Worm (Caenorhabditis elegans): ENCODE measurements around the gene F54F2.7.

Gene F54F2.7

DNA sequence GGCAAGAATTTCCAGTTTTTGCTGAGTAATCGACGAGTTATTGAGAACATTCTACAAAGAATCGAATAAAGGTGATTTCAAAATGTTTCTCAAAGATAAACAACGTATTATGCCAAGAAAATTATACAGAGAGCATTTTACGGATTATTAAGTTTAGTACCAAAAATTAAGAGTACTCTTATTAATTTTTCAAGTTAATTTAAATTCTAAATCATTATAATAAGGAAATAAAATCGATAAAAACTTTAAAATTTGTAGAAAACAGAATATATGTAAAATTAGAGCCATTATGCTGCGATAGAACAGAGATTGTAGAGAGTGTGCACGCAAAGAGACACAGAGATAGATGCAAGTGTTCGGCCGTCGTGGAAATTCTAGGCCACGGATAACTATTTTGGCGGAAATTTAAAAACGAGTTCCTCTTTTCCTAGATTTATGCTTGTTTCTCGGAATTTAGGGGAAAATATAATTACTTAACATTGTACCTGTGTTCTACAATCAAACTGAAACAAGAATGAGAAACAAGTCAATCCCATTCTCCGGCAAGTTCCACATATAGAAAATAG, 43.4 kb upstream of the F54F2.7 start, which contains the start of gene F44E2.9:
Gene F44E2.9 (minus strand): TSS at position 51 of the 566 bp plus-strand sequence.
- TF ChIP-seq nhr-120 (GFP tag; IDR thresholded peaks at IDR 0.05) (no peak), hsf-1 (GFP tag; IDR thresholded peaks at IDR 0.05) (0 out of 2 replicates have a peak, but pooled peaks have one; percentile 49), rpc-1 (optimal IDR thresholded peaks at IDR 0.05) (no peak), rpc-1 (tag; optimal IDR thresholded peaks at IDR 0.05) (no peak), attf-6 (GFP tag; IDR thresholded peaks at IDR 0.05) (no peak), ceh-91 (GFP tag; IDR thresholded peaks at IDR 0.05) (peak; percentile 41; the same call in 1 of the 2 replicates), chd-7 (tag; optimal IDR thresholded peaks at IDR 0.05) (no peak), hmg-1.2 (GFP tag; IDR thresholded peaks at IDR 0.05) (peak; percentile 83; the same call in 1 of the 2 replicates), ztf-6 (GFP tag; IDR thresholded peaks at IDR 0.05) (no peak), ceh-27 (GFP tag; optimal IDR thresholded peaks at IDR 0.05) (peak; percentile 68), attf-5 (GFP tag; optimal IDR thresholded peaks at IDR 0.05) (peak; percentile 55), lin-35 (GFP tag; optimal IDR thresholded peaks at IDR 0.05) (peak in 2 of 3 experiments; percentile 28 to 75), efl-1 (GFP tag; optimal IDR thresholded peaks at IDR 0.05) (peak; percentile 76), ccch-3 (GFP tag; optimal IDR thresholded peaks at IDR 0.05) (no peak), egl-44 (GFP tag; IDR thresholded peaks at IDR 0.05) (no peak), dpl-1 (GFP tag; optimal IDR thresholded peaks at IDR 0.05) (peak; percentile 79), ekl-4 (GFP tag; IDR thresholded peaks at IDR 0.05) (0 out of 2 replicates have a peak, but pooled peaks have one; percentile 38), hlh-26 (GFP tag; conservative IDR thresholded peaks at IDR 0.05) (no peak), nfya-1 (tag; optimal IDR thresholded peaks at IDR 0.05; ENCODE audit: borderline replicate concordance, insufficient read depth) (no peak), madf-3 (GFP tag; IDR thresholded peaks at IDR 0.05) (0 out of 2 replicates have a peak, but pooled peaks have one; percentile 11), him-1 (tag; optimal IDR thresholded peaks at IDR 0.05) (peak; percentile 1), ZK185.1 (tag; optimal IDR thresholded peaks at IDR 0.05; ENCODE audit: poor library complexity, severe bottlenecking) (peak; percentile 57), B0336.3 (GFP tag; IDR thresholded peaks at IDR 0.05) (no peak), xnd-1 (tag; optimal IDR thresholded peaks at IDR 0.05) (peak; percentile 34), lsl-1 (GFP tag; optimal IDR thresholded peaks at IDR 0.05) (peak; percentile 59), mcd-1 (GFP tag; IDR thresholded peaks at IDR 0.05) (peak; percentile 78), attf-3 (GFP tag; conservative IDR thresholded peaks at IDR 0.05) (no peak), Y67H2A.10 (GFP tag; conservative IDR thresholded peaks at IDR 0.05) (no peak), bed-2 (GFP tag; IDR thresholded peaks at IDR 0.05) (no peak), madf-8 (GFP tag; conservative IDR thresholded peaks at IDR 0.05) (peak; percentile 57), tbp1 (GFP tag; optimal IDR thresholded peaks at IDR 0.05) (peak; percentile 35), mes-4 (tag; optimal IDR thresholded peaks at IDR 0.05) (no peak), F33H1.4 (GFP tag; IDR thresholded peaks at IDR 0.05) (peak; percentile 54; the same call in 1 of the 2 replicates), mel-28 (tag; optimal IDR thresholded peaks at IDR 0.05; ENCODE audit: borderline replicate concordance) (no peak), C06A6.2 (GFP tag; conservative IDR thresholded peaks at IDR 0.05) (no peak), F39B2.1 (GFP tag; IDR thresholded peaks at IDR 0.05) (no peak), madf-10 (tag; optimal IDR thresholded peaks at IDR 0.05) (peak; percentile 17), hrde-1 (tag; optimal IDR thresholded peaks at IDR 0.05; ENCODE audit: borderline replicate concordance) (no peak), dox-1 (GFP tag; IDR thresholded peaks at IDR 0.05) (peak; percentile 84), lin-54 (GFP tag; optimal IDR thresholded peaks at IDR 0.05) (peak; percentile 93), D2030.7 (GFP tag; IDR thresholded peaks at IDR 0.05) (peak; percentile 74), nhr-179 (tag; optimal IDR thresholded peaks at IDR 0.05) (no peak), F23B12.7 (tag; optimal IDR thresholded peaks at IDR 0.05; ENCODE audit: insufficient read depth) (peak; percentile 16), mxl-1 (tag; optimal IDR thresholded peaks at IDR 0.05) (no peak), lir-1 (GFP tag; conservative IDR thresholded peaks at IDR 0.05) (no peak; the same call in 1 of the 2 replicates), F57C9.4 (tag; optimal IDR thresholded peaks at IDR 0.05) (no peak), pbrm-1 (GFP tag; IDR thresholded peaks at IDR 0.05) (peak; percentile 57; the same call in 1 of the 2 replicates), K12H6.12 (tag; optimal IDR thresholded peaks at IDR 0.05) (peak; percentile 41)
